Worm (Caenorhabditis elegans): ENCODE data around the gene F57G9.3.

DNA sequence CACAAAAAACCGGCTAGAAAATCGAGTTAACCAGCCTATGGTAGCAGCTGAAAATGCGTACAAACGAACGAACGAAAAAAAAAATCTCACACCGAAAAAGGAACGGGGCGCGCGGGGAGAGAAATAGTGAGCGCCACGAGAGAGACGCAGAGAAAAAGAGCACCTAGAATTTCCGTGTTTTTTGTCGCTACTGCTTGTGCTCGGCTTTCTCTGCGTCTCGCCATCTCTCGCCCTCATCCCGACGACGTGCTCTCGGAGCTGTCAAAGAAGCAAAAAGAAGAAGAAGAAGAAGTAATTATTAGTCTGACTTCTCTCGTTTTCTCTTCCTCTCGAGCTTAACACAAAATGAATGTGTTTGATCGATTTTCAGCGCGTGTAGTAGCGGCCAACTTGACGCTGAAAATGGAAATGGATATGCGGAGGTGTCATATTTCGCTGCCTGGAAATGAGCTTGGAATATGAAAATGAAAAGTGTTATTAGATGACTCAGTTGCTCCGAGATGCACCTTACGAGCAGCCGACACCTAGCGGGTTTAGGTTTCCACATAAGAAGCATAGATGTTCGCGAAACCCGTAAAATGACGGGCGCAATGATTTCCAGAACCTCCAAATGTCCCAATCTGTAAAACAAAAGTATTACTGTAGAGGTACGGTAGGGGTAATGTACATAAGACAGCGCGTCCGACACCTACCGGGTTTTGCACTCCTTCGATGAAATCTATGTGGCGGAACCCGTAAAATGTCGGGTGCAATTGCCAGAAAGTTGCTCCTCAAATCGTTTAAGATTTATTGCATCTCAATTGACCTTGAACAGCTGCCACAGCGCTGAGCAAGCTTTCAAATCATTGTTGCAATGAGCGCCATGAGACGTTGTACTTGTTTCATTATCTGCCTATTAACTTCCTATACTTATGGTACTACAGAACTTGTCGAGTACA is 27.1 kb downstream of the F57G9.3 start, which contains the start of gene btb-14:
- TF ChIP-seq zag-1 (tag; optimal IDR thresholded peaks at IDR 0.05) = no peak
- TF ChIP-seq ceh-82 (tag; optimal IDR thresholded peaks at IDR 0.05) = no peak
- TF ChIP-seq fos-1 (tag; optimal IDR thresholded peaks at IDR 0.05) = no peak
- peak; percentile 46 for TF ChIP-seq hmg-11 (tag; optimal IDR thresholded peaks at IDR 0.05)
- peak; percentile 72 for TF ChIP-seq snpc-4 (tag; optimal IDR thresholded peaks at IDR 0.05)
- TF ChIP-seq elt-2 (tag; optimal IDR thresholded peaks at IDR 0.05) = no peak
- TF ChIP-seq fkh-10 (GFP tag; optimal IDR thresholded peaks at IDR 0.05) = peak; percentile 47
- TF ChIP-seq mdl-1 (tag; optimal IDR thresholded peaks at IDR 0.05) = no peak
- no peak for TF ChIP-seq elt-3 (tag; optimal IDR thresholded peaks at IDR 0.05)
- no peak for TF ChIP-seq ztf-11 (tag; optimal IDR thresholded peaks at IDR 0.05)

All from whole organism, L3 larva.